Fruit fly (Drosophila melanogaster) whole organism, prepupa: ENCODE measurements around the gene CG16953.

Experiments
- Blimp-1 ChIP-seq: fragments of 200-800 bp; sonication (Bioruptor generic); optimal IDR thresholded peaks from 3 replicates; lab custom pipeline; 2017; ENCODE audit warnings: missing biosample characterization, missing genetic modification characterization, mild to moderate bottlenecking, moderate library complexity, missing genetic modification reagents
- CG10631 ChIP-seq: fragments of 200-800 bp; sonication (Bioruptor generic); optimal IDR thresholded peaks from 2 replicates; lab custom pipeline; 2016; ENCODE audit warnings: missing biosample characterization, missing genetic modification characterization
- CG10669 ChIP-seq: fragments of 200-800 bp; sonication (Bioruptor generic); optimal IDR thresholded peaks from 3 replicates; lab custom pipeline; 2018; ENCODE audit warnings: missing biosample characterization, mild to moderate bottlenecking, missing genetic modification characterization, moderate library complexity
- CG11294 ChIP-seq: fragments of 200-800 bp; sonication (Bioruptor generic); IDR thresholded peaks from 2 replicates; pipeline ENCODE4 v1.3.6; 2022; ENCODE audit warnings: missing biosample characterization, missing genetic modification characterization
- CG15336 ChIP-seq: fragments of 200-800 bp; sonication (Bioruptor generic); IDR thresholded peaks from 2 replicates; pipeline ENCODE4 v1.3.6; 2022; ENCODE audit warnings: missing biosample characterization, missing genetic modification characterization
- CG1621 ChIP-seq: fragments of 200-800 bp; sonication (Bioruptor generic); optimal IDR thresholded peaks from 3 replicates; lab custom pipeline; 2018; ENCODE audit warnings: missing biosample characterization, mild to moderate bottlenecking, missing genetic modification characterization
- CG16779 ChIP-seq: fragments of 200-800 bp; sonication (Bioruptor generic); optimal IDR thresholded peaks from 3 replicates; lab custom pipeline; 2017; ENCODE audit warnings: missing biosample characterization, mild to moderate bottlenecking, missing genetic modification characterization
- CG32006 ChIP-seq: fragments of 200-800 bp; sonication (Bioruptor generic); optimal IDR thresholded peaks from 3 replicates; lab custom pipeline; 2017; ENCODE audit warnings: missing biosample characterization, mild to moderate bottlenecking, missing genetic modification characterization
- CG34406 ChIP-seq: fragments of 200-800 bp; sonication (Bioruptor generic); optimal IDR thresholded peaks from 3 replicates; lab custom pipeline; 2016; ENCODE audit warnings: missing biosample characterization, missing genetic modification characterization
- CG3919 ChIP-seq: fragments of 200-800 bp; sonication (Bioruptor generic); optimal IDR thresholded peaks from 3 replicates; lab custom pipeline; 2016; ENCODE audit warnings: missing biosample characterization, missing genetic modification characterization
- CG4318 ChIP-seq: fragments of 200-800 bp; sonication (Bioruptor generic); optimal IDR thresholded peaks from 3 replicates; lab custom pipeline; 2017; ENCODE audit warnings: missing biosample characterization, mild to moderate bottlenecking, missing genetic modification characterization
- CG6276 ChIP-seq: fragments of 200-800 bp; sonication (Bioruptor generic); optimal IDR thresholded peaks from 2 replicates; lab custom pipeline; 2017; ENCODE audit warnings: missing biosample characterization, mild to moderate bottlenecking, missing genetic modification characterization
- CG6808 ChIP-seq: fragments of 200-800 bp; sonication (Bioruptor generic); optimal IDR thresholded peaks from 3 replicates; lab custom pipeline; 2017; ENCODE audit warnings: missing biosample characterization, missing genetic modification characterization, mild to moderate bottlenecking, moderate library complexity, missing genetic modification reagents
- CG6854 ChIP-seq: fragments of 200-800 bp; sonication (Bioruptor generic); optimal IDR thresholded peaks from 2 replicates; lab custom pipeline; 2017; ENCODE audit warnings: missing biosample characterization, mild to moderate bottlenecking, missing genetic modification characterization
- CG7368 ChIP-seq: fragments of 200-800 bp; sonication (Bioruptor generic); optimal IDR thresholded peaks from 3 replicates; lab custom pipeline; 2016; ENCODE audit warnings: missing biosample characterization, missing genetic modification characterization
- CG8119 ChIP-seq: fragments of 200-800 bp; sonication (Bioruptor generic); IDR thresholded peaks from 3 replicates; pipeline ENCODE4 v1.3.6; 2022; ENCODE audit warnings: missing biosample characterization, missing genetic modification characterization
- CG8632 ChIP-seq: fragments of 200-800 bp; sonication (Bioruptor generic); optimal IDR thresholded peaks from 3 replicates; lab custom pipeline; 2016; ENCODE audit warnings: missing biosample characterization, missing genetic modification characterization
- Eip78C ChIP-seq: fragments of 200-800 bp; sonication (Bioruptor generic); peaks from one replicate; lab custom pipeline; 2016; ENCODE audit warnings: missing biosample characterization, missing genetic modification characterization
- Eip93F ChIP-seq: fragments of 200-800 bp; sonication (Bioruptor generic); optimal IDR thresholded peaks from 2 replicates; lab custom pipeline; 2016; ENCODE audit warnings: missing biosample characterization, mild to moderate bottlenecking, missing genetic modification characterization
- Ets96B ChIP-seq: fragments of 200-800 bp; optimal IDR thresholded peaks from 2 replicates; lab custom pipeline; 2019; ENCODE audit warnings: missing biosample characterization, mild to moderate bottlenecking, missing genetic modification characterization, moderate library complexity
- Gug ChIP-seq: fragments of 200-800 bp; sonication (Bioruptor generic); IDR thresholded peaks from 2 replicates; pipeline ENCODE4 v1.3.6; 2022; ENCODE audit warnings: missing biosample characterization, missing genetic modification characterization
- Hr38 ChIP-seq: sonication (Bioruptor generic); optimal IDR thresholded peaks from 2 replicates; lab custom pipeline; 2016; ENCODE audit warnings: missing biosample characterization, missing genetic modification characterization
- Hr4 ChIP-seq: fragments of 200-800 bp; sonication (Bioruptor generic); optimal IDR thresholded peaks from 3 replicates; lab custom pipeline; 2016; ENCODE audit warnings: missing biosample characterization, missing genetic modification characterization
- Met ChIP-seq: fragments of 200-800 bp; sonication (Bioruptor generic); optimal IDR thresholded peaks from 3 replicates; lab custom pipeline; 2016; ENCODE audit warnings: missing biosample characterization, missing genetic modification characterization
- OdsH ChIP-seq: fragments of 200-800 bp; sonication (Bioruptor generic); optimal IDR thresholded peaks from 3 replicates; lab custom pipeline; 2016; ENCODE audit warnings: missing biosample characterization, missing genetic modification characterization
- achi ChIP-seq: fragments of 200-800 bp; sonication (Bioruptor generic); optimal IDR thresholded peaks from 3 replicates; lab custom pipeline; 2016; ENCODE audit warnings: missing biosample characterization, missing genetic modification characterization
- acj6 ChIP-seq: fragments of 200-800 bp; sonication (Bioruptor generic); optimal IDR thresholded peaks from 3 replicates; lab custom pipeline; 2016; ENCODE audit warnings: missing biosample characterization, missing genetic modification characterization
- dac ChIP-seq: fragments of 200-800 bp; sonication (Bioruptor generic); optimal IDR thresholded peaks from 2 replicates; lab custom pipeline; 2017; ENCODE audit warnings: missing biosample characterization, mild to moderate bottlenecking, missing genetic modification characterization
- eg ChIP-seq: fragments of 200-800 bp; sonication (Bioruptor generic); IDR thresholded peaks from 3 replicates; pipeline ENCODE4 v1.3.6; 2022; ENCODE audit warnings: missing biosample characterization, missing genetic modification characterization
- fd85E ChIP-seq: fragments of 200-800 bp; sonication (Bioruptor generic); optimal IDR thresholded peaks from 3 replicates; lab custom pipeline; 2016; ENCODE audit warnings: missing biosample characterization, missing genetic modification characterization
- lz ChIP-seq: fragments of 200-800 bp; sonication (Bioruptor generic); optimal IDR thresholded peaks from 3 replicates; lab custom pipeline; 2016; ENCODE audit warnings: missing biosample characterization, missing genetic modification characterization
- spab ChIP-seq: fragments of 200-800 bp; sonication (Bioruptor generic); optimal IDR thresholded peaks from 2 replicates; lab custom pipeline; 2017; ENCODE audit warnings: missing biosample characterization, mild to moderate bottlenecking, missing genetic modification characterization, missing genetic modification reagents
- svp ChIP-seq: fragments of 200-800 bp; sonication (Bioruptor generic); peaks from one replicate; lab custom pipeline; 2016; ENCODE audit warnings: missing biosample characterization, missing genetic modification characterization

Gene CG16953

DNA sequence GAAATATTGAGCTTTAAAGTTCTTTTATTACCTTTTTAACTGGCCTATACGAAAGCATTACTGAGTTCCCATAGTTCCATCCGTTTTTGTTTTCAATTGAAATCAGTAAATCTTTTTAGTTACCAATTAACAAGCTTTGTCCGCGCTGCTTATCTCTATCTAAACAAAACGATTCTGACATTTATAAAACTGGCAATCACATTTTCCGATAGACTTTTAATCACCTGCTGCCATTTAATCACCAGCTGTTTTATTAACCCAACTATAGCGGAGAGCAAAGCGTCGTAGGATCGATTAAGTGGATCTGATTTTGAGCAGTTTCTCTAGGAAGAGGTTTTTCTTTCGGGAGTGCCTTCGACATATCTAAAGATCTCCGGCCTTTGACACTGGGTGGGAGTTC, 17.0 kb upstream of the CG16953 start:
- TF ChIP-seq CG10631 (GFP tag; lab: Kevin White, UChicago) = no peak
- TF ChIP-seq OdsH = no peak
- no peak for TF ChIP-seq CG8632 (GFP tag; lab: Kevin White, UChicago)
- no peak for TF ChIP-seq Eip93F (GFP tag; lab: Kevin White, UChicago)
- no peak for TF ChIP-seq CG6854 (GFP tag; lab: Kevin White, UChicago)
- TF ChIP-seq spab = no peak
- TF ChIP-seq fd85E (GFP tag; lab: Kevin White, UChicago) = no peak
- no peak for TF ChIP-seq achi
- TF ChIP-seq Blimp-1 = no peak
- TF ChIP-seq CG3919 (GFP tag; lab: Kevin White, UChicago) = no peak
- no peak for TF ChIP-seq Met (GFP tag; lab: Kevin White, UChicago)
- no peak for TF ChIP-seq CG11294 (GFP tag; lab: Robert Waterston, UW)

DNA sequence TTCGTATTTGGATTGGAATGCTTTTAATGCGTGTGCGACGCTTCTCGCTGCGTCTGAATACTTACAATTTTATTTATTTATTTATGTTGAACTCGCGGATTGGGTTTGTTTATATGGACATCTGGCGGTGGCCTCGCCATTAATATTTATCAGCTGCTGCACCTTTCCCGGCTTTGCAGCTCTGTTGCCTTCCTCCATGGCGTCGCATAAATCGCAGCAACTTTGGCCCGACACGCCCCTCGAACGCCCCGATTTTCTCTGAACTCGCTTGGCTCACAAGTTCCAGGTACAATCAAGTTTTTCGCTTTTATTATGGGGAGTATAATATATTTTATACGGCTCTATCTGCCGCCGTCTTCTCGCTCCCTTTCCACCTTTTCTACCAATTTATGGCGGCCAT, 14.5 kb upstream of the CG16953 start:
- TF ChIP-seq svp (GFP tag; lab: Kevin White, UChicago) = peak; percentile 72
- no peak for TF ChIP-seq CG16779 (tag; lab: Kevin White, UChicago)

DNA sequence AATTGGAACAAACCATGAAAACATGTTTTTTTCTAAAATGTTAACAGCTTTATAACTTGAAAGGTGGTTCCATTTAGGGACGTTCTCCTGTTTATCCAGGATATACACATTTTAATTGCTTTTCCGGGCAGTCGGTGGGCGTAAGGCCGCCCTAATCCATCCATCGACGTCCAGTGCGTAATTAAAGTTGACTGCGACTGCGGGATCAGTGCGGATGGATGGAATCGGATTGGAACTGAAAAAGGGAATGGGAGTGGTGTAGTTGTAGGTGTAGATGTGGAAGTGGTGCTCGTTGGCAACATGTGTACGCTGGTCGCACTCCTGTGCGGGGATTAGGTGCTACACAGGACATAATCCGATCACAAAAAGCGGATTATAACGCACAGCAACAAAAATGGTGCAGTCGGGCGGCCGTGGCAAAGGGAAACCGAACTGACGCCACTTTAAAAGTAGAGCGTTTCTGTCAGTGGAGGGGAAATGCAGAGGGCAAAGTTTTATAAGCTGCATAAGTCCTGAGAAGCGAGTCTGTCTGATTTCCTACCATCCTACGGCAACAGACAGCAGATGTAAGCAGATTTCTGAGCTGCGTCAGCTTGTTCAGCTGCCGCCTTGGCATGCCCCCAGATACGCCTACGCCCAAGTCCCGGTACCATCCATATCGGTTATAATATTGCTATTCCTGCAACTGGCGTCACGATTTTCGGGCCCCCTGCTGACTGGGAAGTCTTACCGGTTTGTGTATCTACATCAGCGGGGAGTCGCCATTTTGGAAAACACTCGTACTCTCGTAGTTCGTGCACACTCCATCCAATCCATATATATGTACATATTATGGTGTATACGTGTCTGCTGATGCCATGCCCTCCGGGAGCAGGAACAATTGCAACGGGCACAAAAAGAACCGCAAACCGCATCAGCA, 12.0 kb upstream of the CG16953 start:
- TF ChIP-seq CG1621 (tag; lab: Kevin White, UChicago) = peak; percentile 20
- peak; percentile 28 for TF ChIP-seq Eip78C (GFP tag; lab: Kevin White, UChicago)
- TF ChIP-seq CG16779 (tag; lab: Kevin White, UChicago) = no peak
- no peak for TF ChIP-seq CG10669 (GFP tag; lab: Kevin White, UChicago)
- TF ChIP-seq CG32006 = no peak
- no peak for TF ChIP-seq CG10631 (GFP tag; lab: Kevin White, UChicago)
- TF ChIP-seq fd85E (GFP tag; lab: Kevin White, UChicago) = no peak
- no peak for TF ChIP-seq CG6276 (GFP tag; lab: Kevin White, UChicago)
- TF ChIP-seq dac (GFP tag; lab: Kevin White, UChicago) = no peak
- TF ChIP-seq CG8119 = no peak

DNA sequence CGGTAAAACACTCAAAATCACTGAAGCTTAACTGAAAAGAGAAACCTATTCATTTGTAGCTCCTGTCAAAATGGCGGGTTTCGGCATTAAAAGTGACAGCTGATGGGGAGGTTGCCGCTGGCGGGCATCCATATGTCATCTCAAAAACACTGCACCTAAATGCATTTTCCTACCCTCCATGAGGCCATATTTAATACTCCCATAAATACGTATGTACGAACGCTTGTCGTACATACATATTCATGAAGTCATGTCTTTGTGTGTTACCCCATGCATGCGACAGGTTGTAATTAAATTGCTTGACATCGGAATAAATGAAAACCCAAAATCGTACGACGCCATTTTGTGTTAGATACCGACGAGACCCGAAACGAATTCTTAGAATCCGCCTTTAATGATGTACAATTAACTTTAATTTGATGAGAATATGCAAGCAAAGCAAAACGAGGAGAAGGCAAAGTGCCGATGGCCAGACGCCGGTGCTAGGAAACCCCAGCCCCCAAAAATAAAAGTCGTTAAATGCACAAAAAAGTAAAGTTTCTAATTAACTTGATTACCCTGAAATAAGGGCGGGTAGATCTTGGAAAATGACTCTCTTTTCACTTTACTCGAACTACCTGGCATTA, 10.8 kb upstream of the CG16953 start:
- TF ChIP-seq CG8632 (GFP tag; lab: Kevin White, UChicago) (no peak), CG32006 (no peak), Ets96B (tag; lab: Kevin White, UChicago) (no peak), Met (GFP tag; lab: Kevin White, UChicago) (no peak), lz (GFP tag; lab: Kevin White, UChicago) (no peak), CG34406 (no peak), eg (no peak), CG6808 (GFP tag; lab: Kevin White, UChicago) (no peak), CG3919 (GFP tag; lab: Kevin White, UChicago) (no peak), acj6 (GFP tag; lab: Kevin White, UChicago) (no peak), Gug (GFP tag; lab: Robert Waterston, UW) (no peak), Eip93F (GFP tag; lab: Kevin White, UChicago) (no peak), Hr38 (GFP tag; lab: Kevin White, UChicago) (no peak), Hr4 (no peak), CG7368 (GFP tag; lab: Kevin White, UChicago) (no peak)

DNA sequence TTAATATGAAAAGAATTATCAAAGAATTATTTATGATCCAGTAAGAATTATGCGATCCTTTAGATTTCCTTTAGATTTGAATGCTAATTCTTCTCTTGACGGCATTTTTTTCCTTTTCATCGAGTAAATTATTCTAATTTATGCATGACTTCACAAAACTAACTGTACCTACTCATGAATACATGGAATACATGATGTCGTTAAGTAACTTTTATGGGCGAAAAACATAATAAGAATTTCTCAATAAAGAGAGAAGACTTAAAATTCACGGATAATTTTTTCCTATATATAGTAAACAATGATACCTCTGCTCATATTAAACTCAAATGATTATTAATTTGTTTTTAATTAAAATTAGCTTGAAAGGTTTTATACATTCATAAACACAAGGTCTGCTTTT, 10.3 kb upstream of the CG16953 start:
- TF ChIP-seq CG15336 (GFP tag; lab: Robert Waterston, UW) = no peak
- TF ChIP-seq Hr4 = no peak
- TF ChIP-seq CG4318 (GFP tag; lab: Kevin White, UChicago) = no peak
- TF ChIP-seq CG34406 = no peak
- TF ChIP-seq dac (GFP tag; lab: Kevin White, UChicago) = no peak
